Fruit fly (Drosophila melanogaster) whole organism, adult: ENCODE results near the gene CG42538.

Source experiments
- CG11617 ChIP-seq: fragments of 200-800 bp; sonication (Bioruptor generic); optimal IDR thresholded peaks from 2 replicates; lab custom pipeline; 2017; ENCODE audit warnings: mild to moderate bottlenecking, missing biosample characterization, missing genetic modification reagents, missing genetic modification characterization
- CG12768 ChIP-seq: fragments of 200-800 bp; sonication (Bioruptor generic); optimal IDR thresholded peaks from 2 replicates; lab custom pipeline; 2017; ENCODE audit warnings: missing biosample characterization, missing genetic modification characterization, mild to moderate bottlenecking, moderate library complexity, missing genetic modification reagents
- CG14711 ChIP-seq: fragments of 200-800 bp; sonication (Bioruptor generic); optimal IDR thresholded peaks from 2 replicates; lab custom pipeline; 2018; ENCODE audit warnings: missing biosample characterization, mild to moderate bottlenecking, missing genetic modification characterization, moderate library complexity
- CG1620 ChIP-seq: fragments of 200-800 bp; sonication (Bioruptor generic); optimal IDR thresholded peaks from 2 replicates; lab custom pipeline; 2016; ENCODE audit warnings: missing biosample characterization, missing genetic modification characterization
- CG33017 ChIP-seq: fragments of 200-800 bp; sonication (Bioruptor generic); optimal IDR thresholded peaks from 2 replicates; lab custom pipeline; 2018; ENCODE audit warnings: missing biosample characterization, mild to moderate bottlenecking, missing genetic modification characterization, moderate library complexity
- CG5204 ChIP-seq: fragments of 200-800 bp; sonication (Bioruptor generic); optimal IDR thresholded peaks from 2 replicates; lab custom pipeline; 2016; ENCODE audit warnings: missing biosample characterization, missing genetic modification characterization
- CG7045 ChIP-seq: fragments of 200-800 bp; sonication (Bioruptor generic); optimal IDR thresholded peaks from 2 replicates; lab custom pipeline; 2017; ENCODE audit warnings: missing biosample characterization, mild to moderate bottlenecking, missing genetic modification characterization
- CG7101 ChIP-seq: fragments of 200-800 bp; sonication (Bioruptor generic); optimal IDR thresholded peaks from 2 replicates; lab custom pipeline; 2018; ENCODE audit warnings: missing biosample characterization, mild to moderate bottlenecking, missing genetic modification characterization, moderate library complexity
- Clk ChIP-seq: fragments of 200-800 bp; sonication (Bioruptor generic); optimal IDR thresholded peaks from 2 replicates; lab custom pipeline; 2017; ENCODE audit warnings: missing biosample characterization, missing genetic modification characterization
- Crg-1 ChIP-seq: fragments of 200-800 bp; sonication (Bioruptor generic); optimal IDR thresholded peaks from 2 replicates; lab custom pipeline; 2016; ENCODE audit warnings: missing biosample characterization, missing genetic modification characterization
- Hr96 ChIP-seq: fragments of 200-800 bp; sonication (Bioruptor generic); optimal IDR thresholded peaks from 2 replicates; lab custom pipeline; 2016; ENCODE audit warnings: missing biosample characterization, missing genetic modification characterization
- Mnt ChIP-seq: fragments of 200-800 bp; sonication (Bioruptor generic); optimal IDR thresholded peaks from 2 replicates; lab custom pipeline; 2016; ENCODE audit warnings: missing biosample characterization, mild to moderate bottlenecking, missing genetic modification characterization
- bab1 ChIP-seq: fragments of 200-800 bp; sonication (Bioruptor generic); optimal IDR thresholded peaks from 3 replicates; lab custom pipeline; 2019; ENCODE audit warnings: missing biosample characterization, mild to moderate bottlenecking, missing genetic modification characterization, moderate library complexity
- cic ChIP-seq: fragments of 200-800 bp; sonication (Bioruptor generic); optimal IDR thresholded peaks from 2 replicates; lab custom pipeline; 2017; ENCODE audit warnings: missing biosample characterization, mild to moderate bottlenecking, missing genetic modification characterization, moderate library complexity
- cnc ChIP-seq, 2 experiments: fragments of >200 bp; optimal IDR thresholded peaks; 2 replicates each; lab custom pipeline; 2017
- kay ChIP-seq: fragments of 200-800 bp; sonication (Bioruptor generic); peaks from one replicate; lab custom pipeline; 2016; ENCODE audit warnings: missing biosample characterization, missing genetic modification characterization, borderline replicate concordance
- ovo ChIP-seq: fragments of 200-800 bp; sonication (Bioruptor generic); optimal IDR thresholded peaks from 2 replicates; lab custom pipeline; 2016; ENCODE audit warnings: missing biosample characterization, missing genetic modification characterization
- pad ChIP-seq: fragments of 200-800 bp; sonication (Bioruptor generic); optimal IDR thresholded peaks from 3 replicates; lab custom pipeline; 2017; ENCODE audit warnings: missing biosample characterization, missing genetic modification characterization, mild to moderate bottlenecking, moderate library complexity, missing genetic modification reagents
- tj ChIP-seq: fragments of 200-800 bp; sonication (Bioruptor generic); optimal IDR thresholded peaks from 3 replicates; lab custom pipeline; 2017; ENCODE audit warnings: missing biosample characterization, mild to moderate bottlenecking, missing genetic modification characterization, moderate library complexity
- toe ChIP-seq: fragments of 200-800 bp; sonication (Bioruptor generic); optimal IDR thresholded peaks from 2 replicates; lab custom pipeline; 2016; ENCODE audit warnings: missing biosample characterization, missing genetic modification characterization

CG42538 gene

DNA sequence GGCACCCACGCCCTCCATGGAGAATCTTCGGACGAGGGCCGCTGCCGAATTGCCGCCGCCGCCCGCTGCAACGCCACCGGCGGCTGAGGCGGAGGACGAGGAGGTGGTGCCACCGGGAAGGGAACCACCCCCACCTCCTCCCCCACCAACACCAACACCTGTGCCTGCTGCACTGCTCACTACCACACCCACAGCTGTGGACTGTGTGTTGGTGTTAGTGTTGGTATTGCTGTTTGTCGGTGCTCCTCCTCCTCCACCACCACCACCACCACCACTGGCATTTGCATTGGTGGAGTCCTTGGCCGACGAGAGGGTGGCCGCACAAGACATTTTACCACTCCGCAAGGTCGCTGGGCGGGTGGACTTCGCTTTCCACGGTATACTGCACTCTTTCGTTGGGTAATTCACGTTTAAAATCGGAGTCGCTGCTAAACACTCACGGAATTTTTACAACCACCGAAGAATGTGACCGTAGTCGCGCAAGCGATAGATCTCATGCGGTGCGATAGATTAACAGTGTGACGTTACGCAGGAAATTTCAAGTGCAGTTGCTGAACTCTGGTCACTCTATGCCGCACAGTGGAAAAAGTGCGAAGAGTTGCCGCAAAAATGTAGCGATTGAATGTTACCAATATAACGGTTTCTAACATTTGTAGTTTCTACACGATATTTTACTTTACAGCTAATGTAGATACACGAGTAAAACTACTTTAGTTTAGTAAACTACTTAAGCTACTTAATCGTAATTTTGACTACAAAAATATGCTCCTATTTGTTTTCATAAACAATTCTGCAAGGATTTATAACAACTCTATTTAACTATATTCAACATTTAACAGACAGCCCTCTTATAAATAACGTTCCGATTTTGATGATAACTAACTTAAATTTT lies 22.8 kb upstream of the CG42538 start, which contains the start of gene mib1:
Gene mib1, minus strand, starts transcription at position 494 of the 892 bp plus-strand sequence.
- TF ChIP-seq CG14711 (peak; percentile 40), CG11617 (GFP tag; lab: Kevin White, UChicago) (peak; percentile 5), cic (peak; percentile 76), CG12768 (GFP tag; lab: Kevin White, UChicago) (peak; percentile 31), cnc (optimal IDR thresholded peaks at IDR 0.05; lab: Kevin White, UChicago) (no peak), bab1 (GFP tag; lab: Kevin White, UChicago) (peak; percentile 71), Clk (GFP tag; lab: Kevin White, UChicago) (no peak), Mnt (GFP tag; lab: Kevin White, UChicago) (peak; percentile 30), toe (GFP tag; lab: Kevin White, UChicago) (no peak), CG1620 (GFP tag; lab: Kevin White, UChicago) (no peak), pad (GFP tag; lab: Kevin White, UChicago) (peak; percentile 53), ovo (GFP tag; lab: Kevin White, UChicago) (peak; percentile 44), CG5204 (GFP tag; lab: Kevin White, UChicago) (no peak), tj (peak; percentile 22), Hr96 (GFP tag; lab: Kevin White, UChicago) (peak; percentile 31), CG7045 (GFP tag; lab: Kevin White, UChicago) (no peak), CG7101 (peak; percentile 29), CG33017 (tag; lab: Kevin White, UChicago) (no peak)

DNA sequence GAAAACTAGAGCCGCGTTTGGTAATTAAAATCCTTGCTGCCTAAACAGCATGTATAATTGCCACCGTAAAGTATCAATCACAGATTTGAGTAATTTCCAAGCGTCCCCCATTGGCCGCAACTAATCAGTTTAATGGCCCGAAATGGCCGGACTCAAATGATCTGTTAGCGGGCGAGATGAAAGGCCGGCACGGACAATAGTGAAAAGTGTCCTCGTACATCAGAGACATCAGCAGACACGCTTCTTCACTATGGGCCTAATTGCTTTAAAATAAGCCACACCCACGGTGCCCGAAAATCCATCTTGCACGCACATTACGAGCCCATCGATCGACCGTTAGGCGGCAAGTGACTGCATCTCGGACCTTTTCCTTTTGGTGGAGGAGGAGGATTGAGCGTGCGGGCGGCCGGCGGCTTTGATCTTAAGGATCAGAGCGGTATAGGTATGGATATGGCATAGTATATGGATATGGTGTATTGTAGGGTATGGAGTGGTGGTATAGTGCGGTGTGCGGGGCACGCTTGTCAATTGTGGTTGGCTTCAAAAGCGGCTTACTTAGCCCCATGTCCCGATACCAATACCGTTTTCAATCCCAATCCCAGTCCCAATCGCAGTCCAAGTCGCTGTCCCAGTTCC lies 21.9 kb upstream of the CG42538 start:
- TF ChIP-seq Hr96 (GFP tag; lab: Kevin White, UChicago) = no peak
- no peak for TF ChIP-seq cic
- TF ChIP-seq CG7045 (GFP tag; lab: Kevin White, UChicago) = no peak
- no peak for TF ChIP-seq CG11617 (GFP tag; lab: Kevin White, UChicago)
- no peak for TF ChIP-seq kay
- no peak for TF ChIP-seq Clk (GFP tag; lab: Kevin White, UChicago)

DNA sequence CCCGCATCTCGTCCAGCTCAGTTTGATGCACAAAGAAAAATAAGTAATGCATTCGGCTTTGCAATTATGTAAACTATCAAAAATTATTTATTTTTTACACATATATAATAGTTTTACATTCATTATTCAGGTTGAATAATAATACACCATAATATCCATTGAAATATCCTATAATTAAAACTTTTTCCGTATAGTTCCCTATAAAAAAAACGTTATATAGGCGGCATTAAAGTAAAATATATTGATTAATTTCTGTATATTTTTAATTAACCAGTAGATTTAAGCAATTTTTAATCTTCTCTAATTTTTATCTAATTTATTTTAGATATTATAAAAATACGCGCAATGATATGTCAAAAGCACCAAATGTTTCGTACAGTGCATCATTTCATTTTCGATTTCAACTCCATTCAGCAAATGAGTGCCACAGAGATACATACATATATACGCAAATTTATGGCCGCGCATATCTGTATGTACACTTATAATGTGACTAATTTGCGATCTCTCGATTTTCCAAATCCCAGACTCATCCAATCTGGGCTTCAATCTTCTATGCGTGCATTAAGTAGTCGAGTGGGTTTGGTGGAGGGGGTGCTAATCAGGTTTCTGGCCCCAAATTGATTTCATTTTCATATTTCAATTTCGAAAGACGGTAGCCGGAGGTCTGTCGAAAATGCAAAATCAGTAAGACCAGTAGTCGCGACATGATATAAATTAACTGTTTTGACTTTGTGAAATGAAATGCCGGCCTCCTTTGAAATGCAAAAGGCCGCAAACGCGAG lies 20.9 kb upstream of the CG42538 start:
- TF ChIP-seq CG12768 (GFP tag; lab: Kevin White, UChicago) (no peak), CG33017 (tag; lab: Kevin White, UChicago) (no peak), CG11617 (GFP tag; lab: Kevin White, UChicago) (no peak), tj (no peak), Crg-1 (no peak)

DNA sequence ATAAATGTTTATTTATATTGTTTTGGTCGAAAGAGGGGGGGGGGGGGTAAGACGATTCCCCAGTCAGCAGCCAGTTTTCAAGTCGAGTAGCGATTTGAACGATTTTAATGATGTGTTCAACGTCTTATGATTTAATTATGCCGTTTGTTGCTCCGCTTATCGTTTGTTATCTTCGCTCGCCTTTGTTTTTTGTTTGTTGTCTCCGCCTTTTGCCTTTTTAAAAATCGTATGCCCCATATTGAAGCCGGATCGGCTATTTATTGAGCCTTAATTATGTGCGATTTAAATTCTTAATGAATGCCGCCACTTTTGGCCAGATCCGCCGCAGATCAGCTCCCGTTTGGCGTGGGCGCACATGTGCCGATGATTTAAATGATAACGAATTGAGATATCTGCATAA lies 19.8 kb upstream of the CG42538 start:
- TF ChIP-seq CG7101 (no peak), bab1 (GFP tag; lab: Kevin White, UChicago) (no peak), cic (no peak), pad (GFP tag; lab: Kevin White, UChicago) (no peak), Hr96 (GFP tag; lab: Kevin White, UChicago) (no peak), toe (GFP tag; lab: Kevin White, UChicago) (no peak), CG7045 (GFP tag; lab: Kevin White, UChicago) (no peak), CG1620 (GFP tag; lab: Kevin White, UChicago) (no peak), tj (no peak), CG11617 (GFP tag; lab: Kevin White, UChicago) (no peak), CG33017 (tag; lab: Kevin White, UChicago) (no peak), ovo (GFP tag; lab: Kevin White, UChicago) (no peak)

DNA sequence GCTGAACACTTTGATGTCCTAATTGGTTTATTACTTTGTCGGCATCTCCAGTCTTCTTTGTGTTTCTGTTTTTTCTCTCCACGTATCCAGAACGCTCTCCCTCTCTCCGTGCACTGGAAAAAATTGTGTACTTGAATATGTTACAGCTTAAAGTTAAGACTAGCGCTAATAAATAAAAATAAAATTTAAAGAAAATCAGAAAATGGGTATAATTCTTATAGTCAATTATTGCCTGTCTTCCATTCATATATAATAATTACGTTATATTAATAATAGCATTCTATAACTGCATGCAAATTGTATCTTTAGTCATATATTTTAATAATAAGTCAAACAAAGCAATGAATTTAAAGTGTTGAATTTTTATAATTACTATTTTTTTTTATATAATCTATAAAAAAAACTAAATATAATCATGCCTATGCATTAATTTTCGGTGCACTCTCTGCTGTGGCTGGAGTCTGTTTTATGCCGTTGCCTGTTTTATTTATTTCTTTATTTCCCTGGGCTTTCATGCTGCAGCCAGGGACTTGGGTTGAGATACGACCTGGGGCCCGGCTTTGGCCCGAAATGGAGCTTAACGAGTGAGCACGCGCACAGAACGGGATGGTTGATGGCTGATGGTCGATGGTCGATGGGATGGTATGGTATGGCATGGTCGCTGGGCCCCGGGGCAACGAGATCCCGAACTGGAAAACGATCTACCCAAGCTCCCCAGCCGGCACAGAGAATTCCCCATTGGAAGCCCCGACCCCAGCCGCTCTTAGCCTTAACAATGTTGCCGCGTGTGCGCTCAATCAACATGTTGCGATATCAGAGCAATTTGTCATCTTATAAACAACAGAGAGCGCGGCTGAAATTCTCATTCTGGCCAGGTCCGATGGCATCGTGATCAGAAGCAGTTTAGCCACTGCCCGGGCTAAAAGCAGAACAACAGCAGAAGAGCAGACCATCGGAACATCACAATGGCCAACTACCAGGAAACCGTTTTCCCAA lies 18.3 kb upstream of the CG42538 start:
- TF ChIP-seq CG1620 (GFP tag; lab: Kevin White, UChicago) (no peak), CG12768 (GFP tag; lab: Kevin White, UChicago) (no peak), pad (GFP tag; lab: Kevin White, UChicago) (no peak), CG5204 (GFP tag; lab: Kevin White, UChicago) (no peak), toe (GFP tag; lab: Kevin White, UChicago) (no peak), CG33017 (tag; lab: Kevin White, UChicago) (no peak), Hr96 (GFP tag; lab: Kevin White, UChicago) (no peak), CG11617 (GFP tag; lab: Kevin White, UChicago) (no peak), cic (no peak), kay (no peak), ovo (GFP tag; lab: Kevin White, UChicago) (no peak), Clk (GFP tag; lab: Kevin White, UChicago) (no peak), tj (no peak), bab1 (GFP tag; lab: Kevin White, UChicago) (no peak), cnc (optimal IDR thresholded peaks at IDR 0.05; lab: Kevin White, UChicago) (no peak), CG7101 (no peak), Mnt (GFP tag; lab: Kevin White, UChicago) (no peak)
